Worm (Caenorhabditis elegans) whole organism, early embryonic: ENCODE data around the gene srw-39.

Experiments
- B0310.2 ChIP-seq: sonication (generic microtip); optimal IDR thresholded peaks from 2 replicates; lab custom pipeline; 2016; ENCODE audit warnings: mild to moderate bottlenecking, missing genetic modification characterization, missing compliant biosample characterization
- F13C5.2 ChIP-seq: sonication (generic microtip); optimal IDR thresholded peaks from 2 replicates; lab custom pipeline; 2017; ENCODE audit warnings: mild to moderate bottlenecking, missing genetic modification characterization, inconsistent platforms, missing compliant biosample characterization
- ama-1 ChIP-seq: fragments of 150-350 bp; optimal IDR thresholded peaks from 2 replicates; lab custom pipeline; 2014
- ceh-13 ChIP-seq: fragments of 200-800 bp; sonication (Bioruptor generic); optimal IDR thresholded peaks from 2 replicates; lab custom pipeline; 2018; ENCODE audit warnings: mild to moderate bottlenecking, missing genetic modification characterization, missing compliant biosample characterization
- ceh-36 ChIP-seq: sonication (generic microtip); optimal IDR thresholded peaks from 2 replicates; lab custom pipeline; 2016; ENCODE audit warnings: missing genetic modification characterization, inconsistent platforms, missing compliant biosample characterization
- ets-7 ChIP-seq: sonication (generic microtip); optimal IDR thresholded peaks from 2 replicates; lab custom pipeline; 2016; ENCODE audit warnings: missing genotype, missing genetic modification characterization, missing compliant biosample characterization
- flt-1 ChIP-seq: fragments of 200-800 bp; sonication (Bioruptor generic); IDR thresholded peaks from 2 replicates; pipeline ENCODE4 v1.3.6; 2022; ENCODE audit warnings: missing genetic modification characterization, missing compliant biosample characterization
- hmbx-1 ChIP-seq: sonication (generic microtip); optimal IDR thresholded peaks from 2 replicates; lab custom pipeline; 2016; ENCODE audit warnings: mild to moderate bottlenecking, missing genetic modification characterization, missing compliant biosample characterization
- hnd-1 ChIP-seq: sonication (generic microtip); optimal IDR thresholded peaks from 2 replicates; lab custom pipeline; 2016; ENCODE audit warnings: missing genetic modification characterization, missing compliant biosample characterization
- pes-1 ChIP-seq: fragments of 200-800 bp; sonication (Bioruptor generic); IDR thresholded peaks from 2 replicates; pipeline ENCODE4 v1.3.6; 2022; ENCODE audit warnings: missing genetic modification reagents, missing genetic modification characterization, missing compliant biosample characterization
- sea-1 ChIP-seq: fragments of 200-800 bp; sonication (Bioruptor generic); conservative IDR thresholded peaks from 2 replicates; pipeline ENCODE4 v1.3.6; 2022; ENCODE audit warnings: missing genetic modification characterization, missing compliant biosample characterization
- tbx-11 ChIP-seq: fragments of 200-800 bp; sonication (Bioruptor generic); IDR thresholded peaks from 2 replicates; pipeline ENCODE4 v1.3.6; 2022; ENCODE audit warnings: missing genetic modification characterization, missing compliant biosample characterization
- tbx-37 ChIP-seq: fragments of 200-800 bp; sonication (Bioruptor generic); conservative IDR thresholded peaks from 2 replicates; pipeline ENCODE4 v1.3.6; 2022; ENCODE audit warnings: missing genetic modification reagents, missing genetic modification characterization, missing compliant biosample characterization
- tra-4 ChIP-seq: sonication (generic microtip); optimal IDR thresholded peaks from 2 replicates; lab custom pipeline; 2017; ENCODE audit warnings: missing genetic modification characterization, missing compliant biosample characterization

ce11 chrV:20163105-20163449 is 8.8 kb downstream of the srw-39 start:
- TF ChIP-seq ama-1 (lab: Kevin White, UChicago) (no peak), flt-1 (GFP tag; lab: Robert Waterston, UW) (no peak), pes-1 (no peak), ceh-13 (GFP tag; lab: Kevin White, UChicago) (no peak), sea-1 (GFP tag; lab: Robert Waterston, UW) (no peak), tbx-37 (no peak), F13C5.2 (tag; lab: Kevin White, UChicago) (no peak), tra-4 (tag; lab: Kevin White, UChicago) (no peak), hnd-1 (tag; lab: Kevin White, UChicago) (no peak), ceh-36 (tag; lab: Kevin White, UChicago) (no peak), ets-7 (tag; lab: Kevin White, UChicago) (no peak), hmbx-1 (tag; lab: Kevin White, UChicago) (no peak), B0310.2 (no peak), tbx-11 (GFP tag; lab: Robert Waterston, UW) (no peak)
